Worm (Caenorhabditis elegans): ENCODE results near the gene C01B10.7.

ce11 chrIV:6664336-6664735, 26.0 kb downstream of the C01B10.7 start:
- no peak for TF ChIP-seq nhr-77 (tag; optimal IDR thresholded peaks at IDR 0.05)
- TF ChIP-seq dpl-1 (GFP tag; optimal IDR thresholded peaks at IDR 0.05): no peak
